Fruit fly (Drosophila melanogaster) Kc167 (cell line): Measurements from ENCODE around the gene CG15818.

Source experiments
- Myc ChIP-seq: fragments of >200 bp; optimal IDR thresholded peaks from 2 replicates; lab custom pipeline; 2017; ENCODE audit warnings: missing external identifiers
- Sin3A ChIP-seq: fragments of >200 bp; optimal IDR thresholded peaks from 2 replicates; lab custom pipeline; 2018; ENCODE audit warnings: missing external identifiers
- h ChIP-seq: fragments of >200 bp; optimal IDR thresholded peaks from 3 replicates; lab custom pipeline; 2018; ENCODE audit warnings: missing external identifiers
- insv ChIP-seq: fragments of >200 bp; optimal IDR thresholded peaks from 3 replicates; lab custom pipeline; 2018; ENCODE audit warnings: missing external identifiers
- psq ChIP-seq: fragments of >200 bp; optimal IDR thresholded peaks from 2 replicates; lab custom pipeline; 2017; ENCODE audit warnings: missing external identifiers
- ttk ChIP-seq: sonication (Bioruptor generic); optimal IDR thresholded peaks from 2 replicates; lab custom pipeline; 2017; ENCODE audit warnings: missing external identifiers

CG15818 gene

dm6 chr2L:7450966-7451365, 40.3 kb downstream of the CG15818 start, which contains the start of gene santa-maria:
santa-maria (minus strand) TSS chr2L:7451244.
- TF ChIP-seq h: no peak
- TF ChIP-seq insv (lab: Kevin White, UChicago): no peak
- no peak for TF ChIP-seq Myc (lab: Kevin White, UChicago)
- no peak for TF ChIP-seq ttk (lab: Kevin White, UChicago)
- TF ChIP-seq psq: no peak
- no peak for TF ChIP-seq Sin3A (lab: Kevin White, UChicago)

- no peak for TF ChIP-seq h
- TF ChIP-seq insv (lab: Kevin White, UChicago): no peak
- TF ChIP-seq ttk (lab: Kevin White, UChicago): no peak
- no peak for TF ChIP-seq psq
- no peak for TF ChIP-seq Sin3A (lab: Kevin White, UChicago)
- TF ChIP-seq Myc (lab: Kevin White, UChicago): no peak
Measured at dm6 chr2L:7452093-7452492, 41.4 kb downstream of the CG15818 start.

dm6 chr2L:7454112-7454511, 43.4 kb downstream of the CG15818 start, which contains the start of gene Gr28a:
Gr28a (minus strand) TSS chr2L:7454212.
- TF ChIP-seq h (no peak), psq (no peak), ttk (lab: Kevin White, UChicago) (no peak), insv (lab: Kevin White, UChicago) (no peak), Myc (lab: Kevin White, UChicago) (no peak), Sin3A (lab: Kevin White, UChicago) (no peak)
